Worm (Caenorhabditis elegans) whole organism, L3 larva: ENCODE data around the gene klf-1.
A peak's percentile ranks its signal among the peaks of the same experiment; 100 is the strongest.

ENCODE experiments used
- R02D3.7 ChIP-seq: fragments of 150-350 bp; optimal IDR thresholded peaks from 2 replicates; lab custom pipeline; 2014; ENCODE audit warnings: missing biosample characterization, missing genetic modification characterization
- ZK546.5 ChIP-seq: sonication (generic microtip); optimal IDR thresholded peaks from 2 replicates; lab custom pipeline; 2017; ENCODE audit warnings: missing biosample characterization, missing genetic modification characterization
- aly-2 ChIP-seq: fragments of 150-350 bp; optimal IDR thresholded peaks from 2 replicates; lab custom pipeline; 2014; ENCODE audit warnings: missing biosample characterization, missing genetic modification characterization
- ama-1 ChIP-seq: fragments of 150-350 bp; optimal IDR thresholded peaks from 2 replicates; lab custom pipeline; 2018
- ceh-16 ChIP-seq: sonication (generic microtip); optimal IDR thresholded peaks from 2 replicates; lab custom pipeline; 2017; ENCODE audit warnings: missing biosample characterization, missing genetic modification characterization
- ceh-28 ChIP-seq: fragments of 150-350 bp; optimal IDR thresholded peaks from 2 replicates; lab custom pipeline; 2014; ENCODE audit warnings: missing biosample characterization, missing genetic modification reagents, missing genetic modification characterization
- ceh-82 ChIP-seq: fragments of 150-350 bp; optimal IDR thresholded peaks from 2 replicates; lab custom pipeline; 2014; ENCODE audit warnings: missing biosample characterization, missing genetic modification characterization
- ceh-9 ChIP-seq: sonication (generic microtip); optimal IDR thresholded peaks from 2 replicates; lab custom pipeline; 2018; ENCODE audit warnings: missing biosample characterization, missing genetic modification characterization
- daf-12 ChIP-seq: fragments of 150-350 bp; optimal IDR thresholded peaks from 2 replicates; lab custom pipeline; 2014; ENCODE audit warnings: missing biosample characterization, missing genetic modification reagents, missing genetic modification characterization
- egl-27 ChIP-seq: sonication (generic microtip); optimal IDR thresholded peaks from 4 replicates; lab custom pipeline; 2017; ENCODE audit warnings: missing biosample characterization, missing genetic modification reagents, missing genetic modification characterization
- egl-5 ChIP-seq: fragments of 150-350 bp; optimal IDR thresholded peaks from 2 replicates; lab custom pipeline; 2017; ENCODE audit warnings: missing biosample characterization, missing genetic modification reagents, missing genetic modification characterization, inconsistent platforms
- elt-1 ChIP-seq: fragments of 150-350 bp; optimal IDR thresholded peaks from 2 replicates; lab custom pipeline; 2014; ENCODE audit warnings: missing biosample characterization, missing genetic modification characterization
- elt-2 ChIP-seq: sonication (generic microtip); optimal IDR thresholded peaks from 2 replicates; lab custom pipeline; 2016; ENCODE audit warnings: missing genetic modification reagents, mild to moderate bottlenecking, missing genetic modification characterization, missing compliant biosample characterization
- elt-3 ChIP-seq, 3 experiments: fragments of 150-350 bp in 1 of 3; sonication (generic microtip) in 2 of 3; optimal IDR thresholded peaks; 2 replicates in 2 of 3; 4 replicates in 1 of 3; lab custom pipeline; 2014 to 2017; ENCODE audit warnings: missing biosample characterization in 3 of 3, missing genetic modification characterization in 3 of 3
- eor-1 ChIP-seq, 2 experiments: fragments of 150-350 bp; optimal IDR thresholded peaks; 2 replicates each; lab custom pipeline; 2014 to 2018; ENCODE audit warnings: missing biosample characterization in 2 of 2, missing genetic modification characterization in 2 of 2
- fkh-10 ChIP-seq: sonication (generic microtip); optimal IDR thresholded peaks from 2 replicates; lab custom pipeline; 2017; ENCODE audit warnings: missing biosample characterization, missing genetic modification reagents, missing genetic modification characterization
- fkh-2 ChIP-seq: fragments of 150-350 bp; optimal IDR thresholded peaks from 2 replicates; lab custom pipeline; 2014; ENCODE audit warnings: missing biosample characterization, missing genetic modification reagents, missing genetic modification characterization
- fos-1 ChIP-seq: fragments of 150-350 bp; optimal IDR thresholded peaks from 2 replicates; lab custom pipeline; 2014; ENCODE audit warnings: missing biosample characterization, missing genetic modification characterization
- hmg-11 ChIP-seq: sonication (generic microtip); optimal IDR thresholded peaks from 2 replicates; lab custom pipeline; 2016; ENCODE audit warnings: missing genetic modification characterization, missing compliant biosample characterization
- jun-1 ChIP-seq: fragments of 150-350 bp; optimal IDR thresholded peaks from 2 replicates; lab custom pipeline; 2014; ENCODE audit warnings: missing biosample characterization, missing genetic modification reagents, missing genetic modification characterization
- lin-15B ChIP-seq: fragments of 150-350 bp; optimal IDR thresholded peaks from 2 replicates; lab custom pipeline; 2014; ENCODE audit warnings: missing biosample characterization, missing genetic modification characterization
- lin-39 ChIP-seq: fragments of 150-350 bp; optimal IDR thresholded peaks from 2 replicates; lab custom pipeline; 2018; ENCODE audit warnings: missing biosample characterization, missing genetic modification reagents, missing genetic modification characterization
- lsy-12 ChIP-seq: sonication (generic microtip); optimal IDR thresholded peaks from 2 replicates; lab custom pipeline; 2016; ENCODE audit warnings: mild to moderate bottlenecking, missing genetic modification characterization, missing compliant biosample characterization
- mdl-1 ChIP-seq: fragments of 150-350 bp; optimal IDR thresholded peaks from 2 replicates; lab custom pipeline; 2014; ENCODE audit warnings: missing biosample characterization, missing genetic modification characterization
- mml-1 ChIP-seq: fragments of 150-350 bp; sonication (generic microtip); optimal IDR thresholded peaks from 3 replicates; lab custom pipeline; 2014; ENCODE audit warnings: missing biosample characterization, missing genetic modification characterization
- nfya-1 ChIP-seq: sonication (generic microtip); optimal IDR thresholded peaks from 2 replicates; lab custom pipeline; 2017; ENCODE audit warnings: missing genetic modification characterization, mild to moderate bottlenecking, missing compliant biosample characterization, antibody characterized with exemption, moderate library complexity; ENCODE audit not compliant: insufficient read depth
- nhr-11 ChIP-seq: fragments of 150-350 bp; optimal IDR thresholded peaks from 2 replicates; lab custom pipeline; 2014; ENCODE audit warnings: missing biosample characterization, missing genetic modification characterization
- nhr-12 ChIP-seq: fragments of 150-350 bp; optimal IDR thresholded peaks from 2 replicates; lab custom pipeline; 2014; ENCODE audit warnings: missing biosample characterization, missing genetic modification characterization
- nhr-23 ChIP-seq: fragments of 150-350 bp; optimal IDR thresholded peaks from 2 replicates; lab custom pipeline; 2014; ENCODE audit warnings: missing biosample characterization, missing genetic modification reagents, missing genetic modification characterization
- nhr-237 ChIP-seq: fragments of 150-350 bp; optimal IDR thresholded peaks from 2 replicates; lab custom pipeline; 2014; ENCODE audit warnings: missing biosample characterization, missing genetic modification characterization
- nhr-25 ChIP-seq: sonication (generic microtip); optimal IDR thresholded peaks from 2 replicates; lab custom pipeline; 2017; ENCODE audit warnings: missing biosample characterization, missing genetic modification characterization
- nhr-28 ChIP-seq: fragments of 150-350 bp; optimal IDR thresholded peaks from 2 replicates; lab custom pipeline; 2014; ENCODE audit warnings: missing biosample characterization, missing genetic modification characterization
- nhr-43 ChIP-seq: sonication (generic microtip); optimal IDR thresholded peaks from 2 replicates; lab custom pipeline; 2016; ENCODE audit warnings: mild to moderate bottlenecking, missing genetic modification characterization, missing compliant biosample characterization; ENCODE audit not compliant: poor library complexity, severe bottlenecking
- nhr-67 ChIP-seq: fragments of 150-350 bp; optimal IDR thresholded peaks from 2 replicates; lab custom pipeline; 2014; ENCODE audit warnings: missing biosample characterization, missing genetic modification characterization
- nhr-76 ChIP-seq: fragments of 150-350 bp; sonication (generic microtip); optimal IDR thresholded peaks from 5 replicates; lab custom pipeline; 2014; ENCODE audit warnings: missing biosample characterization, missing genetic modification characterization
- nhr-77 ChIP-seq: fragments of 150-350 bp; optimal IDR thresholded peaks from 2 replicates; lab custom pipeline; 2014; ENCODE audit warnings: missing biosample characterization, missing genetic modification characterization
- pha-4 ChIP-seq: fragments of 150-350 bp; optimal IDR thresholded peaks from 2 replicates; lab custom pipeline; 2014; ENCODE audit warnings: missing biosample characterization, missing genetic modification reagents, missing genetic modification characterization
- pqm-1 ChIP-seq: fragments of 150-350 bp; optimal IDR thresholded peaks from 2 replicates; lab custom pipeline; 2017; ENCODE audit warnings: missing biosample characterization, missing genetic modification characterization, inconsistent platforms
- sea-2 ChIP-seq: fragments of 150-350 bp; sonication (generic microtip); optimal IDR thresholded peaks from 4 replicates; lab custom pipeline; 2014; ENCODE audit warnings: missing biosample characterization, missing genetic modification reagents, missing genetic modification characterization
- skn-1 ChIP-seq: fragments of 150-350 bp; optimal IDR thresholded peaks from 2 replicates; lab custom pipeline; 2014; ENCODE audit warnings: missing biosample characterization, missing genetic modification characterization
- snpc-4 ChIP-seq: fragments of 150-350 bp; optimal IDR thresholded peaks from 2 replicates; lab custom pipeline; 2014; ENCODE audit warnings: missing biosample characterization, missing genetic modification characterization
- tbx-2 ChIP-seq: sonication (generic microtip); optimal IDR thresholded peaks from 2 replicates; lab custom pipeline; 2016; ENCODE audit warnings: mild to moderate bottlenecking, missing genetic modification characterization, missing compliant biosample characterization
- unc-39 ChIP-seq: sonication (generic microtip); optimal IDR thresholded peaks from 4 replicates; lab custom pipeline; 2017; ENCODE audit warnings: missing biosample characterization, missing genetic modification characterization
- unc-62 ChIP-seq: fragments of 150-350 bp; sonication (generic microtip); optimal IDR thresholded peaks from 4 replicates; lab custom pipeline; 2014; ENCODE audit warnings: missing biosample characterization, missing genetic modification reagents, missing genetic modification characterization
- zag-1 ChIP-seq: fragments of 150-350 bp; optimal IDR thresholded peaks from 2 replicates; lab custom pipeline; 2014; ENCODE audit warnings: missing biosample characterization, missing genetic modification characterization
- ztf-11 ChIP-seq: fragments of 150-350 bp; optimal IDR thresholded peaks from 2 replicates; lab custom pipeline; 2014; ENCODE audit warnings: missing biosample characterization, missing genetic modification characterization
- ztf-4 ChIP-seq: fragments of 150-350 bp; optimal IDR thresholded peaks from 2 replicates; lab custom pipeline; 2014; ENCODE audit warnings: missing biosample characterization, missing genetic modification characterization

Gene klf-1

ce11 chrIII:2873116-2873644, 1.4 kb upstream of the klf-1 start:
- TF ChIP-seq unc-62, result no peak
- peak; percentile 22 for TF ChIP-seq nhr-23

DNA sequence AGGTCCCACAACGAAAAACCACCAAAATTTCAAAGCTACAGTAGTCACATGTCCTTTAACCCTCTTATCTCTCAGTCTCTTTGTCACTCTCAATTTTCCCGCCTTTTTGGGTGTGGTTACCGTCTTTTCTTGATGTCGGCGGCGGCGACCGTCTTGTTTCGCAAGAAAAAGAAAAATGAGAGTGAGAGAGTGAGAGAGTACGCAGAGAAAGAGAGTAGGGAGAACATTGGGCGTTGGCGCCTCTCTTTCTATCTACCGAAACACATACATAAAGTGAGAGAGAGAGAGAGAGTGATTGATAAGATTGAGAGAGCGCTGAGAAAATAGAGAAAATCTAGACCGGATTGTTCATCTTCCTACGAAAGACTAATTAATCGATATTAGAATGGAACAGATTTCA, 1.3 kb downstream of the klf-1 start:
- TF ChIP-seq snpc-4 (tag; lab: Kevin White, UChicago) (peak; percentile 29), tbx-2 (tag; lab: Kevin White, UChicago) (peak; percentile 39), aly-2 (tag; lab: Kevin White, UChicago) (no peak), nhr-76 (tag; lab: Kevin White, UChicago) (no peak), nhr-25 (tag; lab: Kevin White, UChicago) (peak; percentile 87), mml-1 (tag; lab: Kevin White, UChicago) (no peak), sea-2 (GFP tag; lab: Kevin White, UChicago) (no peak), ceh-28 (tag; lab: Kevin White, UChicago) (peak; percentile 84), nhr-77 (tag; lab: Kevin White, UChicago) (no peak), R02D3.7 (tag; lab: Kevin White, UChicago) (peak; percentile 18), ceh-9 (no peak), nhr-67 (tag; lab: Kevin White, UChicago) (no peak), egl-27 (tag; lab: Kevin White, UChicago) (peak; percentile 43), lin-39 (tag; lab: Kevin White, UChicago) (no peak), nhr-11 (tag; lab: Kevin White, UChicago) (no peak), elt-3 (tag; optimal IDR thresholded peaks at IDR 0.05; lab: Kevin White, UChicago) (peak; percentile 1 to 92 (median 38)), eor-1 (tag; optimal IDR thresholded peaks at IDR 0.05; lab: Kevin White, UChicago) (no peak), pqm-1 (tag; lab: Kevin White, UChicago) (peak; percentile 59), nhr-23 (peak; percentile 91), pha-4 (tag; lab: Kevin White, UChicago) (peak; percentile 60), unc-62 (peak; percentile 52), ztf-4 (no peak), elt-1 (tag; lab: Kevin White, UChicago) (peak; percentile 44), ceh-16 (tag; lab: Kevin White, UChicago) (no peak), nhr-28 (tag; lab: Kevin White, UChicago) (no peak), unc-39 (tag; lab: Kevin White, UChicago) (no peak), ama-1 (lab: Kevin White, UChicago) (no peak), fkh-2 (tag; lab: Kevin White, UChicago) (no peak), hmg-11 (tag; lab: Kevin White, UChicago) (peak; percentile 55), nhr-43 (peak; percentile 81), skn-1 (no peak), fkh-10 (GFP tag; lab: Kevin White, UChicago) (no peak), nhr-237 (tag; lab: Kevin White, UChicago) (no peak), zag-1 (tag; lab: Kevin White, UChicago) (no peak), lin-15B (peak; percentile 15), elt-2 (peak; percentile 91), mdl-1 (peak; percentile 50), ceh-82 (no peak), nhr-12 (tag; lab: Kevin White, UChicago) (no peak), ztf-11 (tag; lab: Kevin White, UChicago) (no peak), jun-1 (peak; percentile 22), egl-5 (tag; lab: Kevin White, UChicago) (no peak), lsy-12 (tag; lab: Kevin White, UChicago) (peak; percentile 67), ZK546.5 (tag; lab: Kevin White, UChicago) (no peak), fos-1 (tag; lab: Kevin White, UChicago) (no peak), nfya-1 (peak; percentile 72), daf-12 (tag; lab: Kevin White, UChicago) (no peak)
